Fruit fly (Drosophila melanogaster) whole organism, adult: Measurements from ENCODE around the gene CG14411.

Source experiments
- CG11617 ChIP-seq: fragments of 200-800 bp; sonication (Bioruptor generic); optimal IDR thresholded peaks from 2 replicates; lab custom pipeline; 2017; ENCODE audit warnings: mild to moderate bottlenecking, missing biosample characterization, missing genetic modification reagents, missing genetic modification characterization
- CG12768 ChIP-seq: fragments of 200-800 bp; sonication (Bioruptor generic); optimal IDR thresholded peaks from 2 replicates; lab custom pipeline; 2017; ENCODE audit warnings: missing biosample characterization, missing genetic modification characterization, mild to moderate bottlenecking, moderate library complexity, missing genetic modification reagents
- CG14711 ChIP-seq: fragments of 200-800 bp; sonication (Bioruptor generic); optimal IDR thresholded peaks from 2 replicates; lab custom pipeline; 2018; ENCODE audit warnings: missing biosample characterization, mild to moderate bottlenecking, missing genetic modification characterization, moderate library complexity
- CG1620 ChIP-seq: fragments of 200-800 bp; sonication (Bioruptor generic); optimal IDR thresholded peaks from 2 replicates; lab custom pipeline; 2016; ENCODE audit warnings: missing biosample characterization, missing genetic modification characterization
- CG33017 ChIP-seq: fragments of 200-800 bp; sonication (Bioruptor generic); optimal IDR thresholded peaks from 2 replicates; lab custom pipeline; 2018; ENCODE audit warnings: missing biosample characterization, mild to moderate bottlenecking, missing genetic modification characterization, moderate library complexity
- CG5204 ChIP-seq: fragments of 200-800 bp; sonication (Bioruptor generic); optimal IDR thresholded peaks from 2 replicates; lab custom pipeline; 2016; ENCODE audit warnings: missing biosample characterization, missing genetic modification characterization
- CG7045 ChIP-seq: fragments of 200-800 bp; sonication (Bioruptor generic); optimal IDR thresholded peaks from 2 replicates; lab custom pipeline; 2017; ENCODE audit warnings: missing biosample characterization, mild to moderate bottlenecking, missing genetic modification characterization
- CG7101 ChIP-seq: fragments of 200-800 bp; sonication (Bioruptor generic); optimal IDR thresholded peaks from 2 replicates; lab custom pipeline; 2018; ENCODE audit warnings: missing biosample characterization, mild to moderate bottlenecking, missing genetic modification characterization, moderate library complexity
- Clk ChIP-seq: fragments of 200-800 bp; sonication (Bioruptor generic); optimal IDR thresholded peaks from 2 replicates; lab custom pipeline; 2017; ENCODE audit warnings: missing biosample characterization, missing genetic modification characterization
- Crg-1 ChIP-seq: fragments of 200-800 bp; sonication (Bioruptor generic); optimal IDR thresholded peaks from 2 replicates; lab custom pipeline; 2016; ENCODE audit warnings: missing biosample characterization, missing genetic modification characterization
- Hr96 ChIP-seq: fragments of 200-800 bp; sonication (Bioruptor generic); optimal IDR thresholded peaks from 2 replicates; lab custom pipeline; 2016; ENCODE audit warnings: missing biosample characterization, missing genetic modification characterization
- Mnt ChIP-seq: fragments of 200-800 bp; sonication (Bioruptor generic); optimal IDR thresholded peaks from 2 replicates; lab custom pipeline; 2016; ENCODE audit warnings: missing biosample characterization, mild to moderate bottlenecking, missing genetic modification characterization
- bab1 ChIP-seq: fragments of 200-800 bp; sonication (Bioruptor generic); optimal IDR thresholded peaks from 3 replicates; lab custom pipeline; 2019; ENCODE audit warnings: missing biosample characterization, mild to moderate bottlenecking, missing genetic modification characterization, moderate library complexity
- cic ChIP-seq: fragments of 200-800 bp; sonication (Bioruptor generic); optimal IDR thresholded peaks from 2 replicates; lab custom pipeline; 2017; ENCODE audit warnings: missing biosample characterization, mild to moderate bottlenecking, missing genetic modification characterization, moderate library complexity
- cnc ChIP-seq, 2 experiments: fragments of >200 bp; optimal IDR thresholded peaks; 2 replicates each; lab custom pipeline; 2017
- kay ChIP-seq: fragments of 200-800 bp; sonication (Bioruptor generic); peaks from one replicate; lab custom pipeline; 2016; ENCODE audit warnings: missing biosample characterization, missing genetic modification characterization, borderline replicate concordance
- ovo ChIP-seq: fragments of 200-800 bp; sonication (Bioruptor generic); optimal IDR thresholded peaks from 2 replicates; lab custom pipeline; 2016; ENCODE audit warnings: missing biosample characterization, missing genetic modification characterization
- pad ChIP-seq: fragments of 200-800 bp; sonication (Bioruptor generic); optimal IDR thresholded peaks from 3 replicates; lab custom pipeline; 2017; ENCODE audit warnings: missing biosample characterization, missing genetic modification characterization, mild to moderate bottlenecking, moderate library complexity, missing genetic modification reagents
- tj ChIP-seq: fragments of 200-800 bp; sonication (Bioruptor generic); optimal IDR thresholded peaks from 3 replicates; lab custom pipeline; 2017; ENCODE audit warnings: missing biosample characterization, mild to moderate bottlenecking, missing genetic modification characterization, moderate library complexity
- toe ChIP-seq: fragments of 200-800 bp; sonication (Bioruptor generic); optimal IDR thresholded peaks from 2 replicates; lab custom pipeline; 2016; ENCODE audit warnings: missing biosample characterization, missing genetic modification characterization

Gene CG14411

DNA sequence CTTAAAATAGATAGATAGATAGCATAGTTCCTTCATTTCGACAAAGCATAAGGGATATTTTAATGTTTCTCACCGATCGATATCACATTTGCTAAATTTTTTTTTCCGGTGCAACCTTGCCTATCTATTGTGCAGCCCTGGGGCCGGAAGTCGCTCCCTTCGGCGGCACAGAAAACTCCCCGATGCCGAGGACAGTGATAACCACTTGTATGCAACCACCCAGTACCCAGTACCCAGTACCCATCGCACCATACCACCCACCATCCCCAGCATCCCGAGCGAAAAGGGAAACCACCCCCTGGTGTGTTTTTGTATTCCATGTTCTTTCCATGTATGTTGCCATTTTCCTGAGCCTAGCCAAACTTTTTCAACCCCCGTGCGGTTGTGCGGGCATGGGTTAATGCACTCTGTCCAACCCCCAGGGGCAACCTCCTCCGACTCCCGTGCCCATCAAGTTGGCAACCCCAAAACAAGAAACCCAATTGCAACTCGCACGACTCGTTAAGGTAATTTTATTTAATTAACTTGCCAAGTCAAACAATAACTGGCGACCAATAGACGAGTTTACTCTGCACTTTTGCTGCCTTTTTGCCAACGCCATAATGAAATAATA lies 9.6 kb downstream of the CG14411 start:
- TF ChIP-seq CG5204 (GFP tag; lab: Kevin White, UChicago) = no peak
- no peak for TF ChIP-seq cnc (optimal IDR thresholded peaks at IDR 0.05; lab: Kevin White, UChicago)
- no peak for TF ChIP-seq bab1 (GFP tag; lab: Kevin White, UChicago)

DNA sequence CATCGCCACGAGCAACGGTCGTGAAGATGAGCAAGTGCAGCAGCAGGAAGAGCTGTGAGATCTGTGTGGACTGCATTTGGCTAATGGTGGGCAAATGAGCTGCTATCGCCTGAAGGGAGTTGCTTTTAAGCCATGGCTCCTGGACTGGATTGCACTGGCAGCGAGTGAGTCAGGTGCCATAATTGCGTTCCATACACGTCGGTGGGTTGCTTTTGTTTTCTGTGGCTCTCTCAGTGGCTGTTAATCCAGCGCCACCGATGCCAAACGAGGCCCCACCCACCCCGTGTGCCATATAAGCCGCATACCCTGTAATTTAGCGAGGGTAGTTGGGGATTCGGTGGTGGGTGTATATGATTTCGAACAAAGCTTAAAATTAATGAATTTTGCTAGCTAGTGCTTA lies 12.2 kb downstream of the CG14411 start, which contains the start of gene CG12539:
Gene CG12539, minus strand, starts transcription at position 101 of the 400 bp plus-strand sequence.
- no peak for TF ChIP-seq CG11617 (GFP tag; lab: Kevin White, UChicago)
- TF ChIP-seq ovo (GFP tag; lab: Kevin White, UChicago) = no peak
- no peak for TF ChIP-seq bab1 (GFP tag; lab: Kevin White, UChicago)
- no peak for TF ChIP-seq CG14711 (tag; lab: Kevin White, UChicago)
- no peak for TF ChIP-seq Crg-1
- no peak for TF ChIP-seq toe (GFP tag; lab: Kevin White, UChicago)

DNA sequence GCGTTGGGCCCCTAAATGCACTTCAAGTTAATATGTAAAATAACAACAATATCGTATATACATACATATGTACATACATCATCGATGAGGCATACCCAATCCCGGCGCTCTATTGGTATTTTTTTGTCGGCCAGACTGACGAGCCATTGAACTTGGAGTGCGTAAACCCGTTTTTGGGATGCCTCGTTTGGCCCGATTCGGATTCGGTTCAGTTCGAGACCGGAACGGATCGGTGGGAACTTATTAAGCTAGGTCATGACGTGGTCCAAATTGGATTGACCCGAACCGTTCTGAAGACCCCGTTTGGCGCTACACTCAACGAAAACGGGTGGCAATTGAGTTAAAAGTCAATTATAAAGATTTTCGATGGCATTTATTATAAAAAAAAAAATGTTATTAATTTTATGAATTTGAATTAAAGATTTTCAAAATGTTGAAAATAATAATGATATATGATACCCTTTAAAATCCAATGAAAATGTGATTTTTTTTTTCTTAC lies 13.7 kb downstream of the CG14411 start:
- no peak for TF ChIP-seq CG11617 (GFP tag; lab: Kevin White, UChicago)
- TF ChIP-seq cnc (optimal IDR thresholded peaks at IDR 0.05; lab: Kevin White, UChicago) = no peak
- no peak for TF ChIP-seq tj (GFP tag; lab: Kevin White, UChicago)
- no peak for TF ChIP-seq CG1620 (GFP tag; lab: Kevin White, UChicago)
- TF ChIP-seq CG14711 (tag; lab: Kevin White, UChicago) = no peak
- no peak for TF ChIP-seq bab1 (GFP tag; lab: Kevin White, UChicago)
- no peak for TF ChIP-seq Crg-1
- no peak for TF ChIP-seq CG5204 (GFP tag; lab: Kevin White, UChicago)
- TF ChIP-seq cic (GFP tag; lab: Kevin White, UChicago) = no peak
- no peak for TF ChIP-seq CG7045
- TF ChIP-seq ovo (GFP tag; lab: Kevin White, UChicago) = no peak
- TF ChIP-seq Clk (GFP tag; lab: Kevin White, UChicago) = no peak
- TF ChIP-seq pad (GFP tag; lab: Kevin White, UChicago) = no peak
- no peak for TF ChIP-seq Hr96 (GFP tag; lab: Kevin White, UChicago)
- no peak for TF ChIP-seq toe (GFP tag; lab: Kevin White, UChicago)

DNA sequence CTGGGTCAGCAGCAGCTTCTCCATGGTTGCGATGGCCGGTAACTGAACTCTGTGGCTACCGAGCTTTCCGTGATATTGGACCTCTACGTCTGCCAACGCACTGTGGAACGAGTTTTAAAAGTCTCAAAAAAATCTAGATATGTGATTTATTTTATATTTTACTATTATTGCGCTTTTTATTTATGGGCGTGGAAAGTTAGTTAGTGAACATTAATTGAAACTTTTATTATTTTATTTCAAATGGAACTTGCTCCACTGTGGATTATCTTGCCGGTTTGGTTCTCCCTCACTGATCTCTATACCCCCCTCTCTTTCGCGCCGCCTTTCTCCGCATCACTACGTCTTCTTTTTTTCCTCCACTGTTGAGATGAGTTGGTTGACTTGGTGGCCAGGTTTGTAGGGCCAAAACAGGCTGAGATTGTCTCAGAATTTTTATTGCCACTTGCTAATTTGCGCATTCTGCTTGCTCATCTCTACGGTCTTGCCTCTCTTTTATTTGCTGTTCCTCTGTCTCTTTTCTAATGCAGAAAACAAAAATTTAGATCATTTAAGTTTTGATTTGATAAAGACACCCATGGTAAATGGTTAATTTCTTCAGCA lies 16.4 kb downstream of the CG14411 start, which contains the start of gene CG9522:
Gene CG9522, minus strand, starts transcription at position 54 of the 600 bp plus-strand sequence.
- TF ChIP-seq CG5204 (GFP tag; lab: Kevin White, UChicago) = no peak
- TF ChIP-seq toe (GFP tag; lab: Kevin White, UChicago) = no peak
- no peak for TF ChIP-seq CG12768 (GFP tag; lab: Kevin White, UChicago)
- no peak for TF ChIP-seq CG14711 (tag; lab: Kevin White, UChicago)
- no peak for TF ChIP-seq CG33017 (tag; lab: Kevin White, UChicago)
- no peak for TF ChIP-seq Crg-1
- no peak for TF ChIP-seq Hr96 (GFP tag; lab: Kevin White, UChicago)
- no peak for TF ChIP-seq Mnt (GFP tag; lab: Kevin White, UChicago)
- TF ChIP-seq cic (GFP tag; lab: Kevin White, UChicago) = no peak
- no peak for TF ChIP-seq Clk (GFP tag; lab: Kevin White, UChicago)
- no peak for TF ChIP-seq kay (GFP tag; lab: Kevin White, UChicago)
- no peak for TF ChIP-seq CG7101 (tag; lab: Kevin White, UChicago)
- no peak for TF ChIP-seq CG11617 (GFP tag; lab: Kevin White, UChicago)
- TF ChIP-seq tj (GFP tag; lab: Kevin White, UChicago) = no peak
- no peak for TF ChIP-seq bab1 (GFP tag; lab: Kevin White, UChicago)
- TF ChIP-seq pad (GFP tag; lab: Kevin White, UChicago) = no peak

DNA sequence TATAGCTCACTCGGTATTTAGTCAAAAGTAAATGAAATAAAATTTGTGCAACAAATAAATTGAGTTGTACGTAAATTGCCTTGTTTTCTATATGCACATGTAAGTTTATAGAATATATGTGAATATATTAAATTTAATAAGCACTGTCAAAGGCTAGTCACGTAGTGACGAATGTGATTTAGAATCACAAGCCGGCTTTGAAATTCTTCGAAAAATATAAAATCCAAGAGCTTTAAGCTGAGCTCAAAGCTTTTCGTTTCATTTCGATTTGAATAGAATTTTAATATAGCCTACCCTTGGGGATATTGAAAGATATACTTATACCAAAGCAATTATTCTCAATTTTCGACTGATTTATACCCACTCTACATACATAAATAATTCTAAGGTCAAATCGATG lies 17.6 kb downstream of the CG14411 start:
- TF ChIP-seq ovo (GFP tag; lab: Kevin White, UChicago) = no peak
- peak; percentile 81 for TF ChIP-seq kay (GFP tag; lab: Kevin White, UChicago)

DNA sequence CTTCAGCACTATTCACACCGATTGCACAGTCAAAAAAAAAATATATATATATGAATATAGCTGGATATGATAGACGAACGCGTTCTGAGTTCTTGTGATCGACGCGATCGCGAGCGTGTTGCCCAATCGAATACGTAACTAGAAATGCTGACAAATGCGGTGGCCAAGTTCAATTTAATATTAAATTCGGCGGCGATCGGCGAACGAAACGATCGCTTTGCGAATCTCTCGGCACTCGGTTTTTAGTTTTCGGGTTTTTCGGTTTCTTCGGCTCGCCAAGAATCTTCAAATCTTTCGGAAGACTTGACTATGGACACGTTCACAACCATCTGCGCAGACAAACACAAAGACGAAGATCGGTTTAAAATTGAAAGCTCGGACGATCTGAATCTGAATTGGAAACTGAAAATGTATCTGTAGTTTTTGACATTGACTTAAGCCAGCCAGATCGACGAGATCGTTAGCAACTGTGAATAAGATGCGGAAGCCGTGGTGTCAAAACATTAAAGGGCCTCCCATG lies 20.8 kb downstream of the CG14411 start, which contains the start of gene CG9521:
Gene CG9521, minus strand, starts transcription at position 117 of the 520 bp plus-strand sequence.
- TF ChIP-seq tj (GFP tag; lab: Kevin White, UChicago) = no peak
- no peak for TF ChIP-seq Mnt (GFP tag; lab: Kevin White, UChicago)
- no peak for TF ChIP-seq CG5204 (GFP tag; lab: Kevin White, UChicago)
- TF ChIP-seq CG1620 (GFP tag; lab: Kevin White, UChicago) = no peak
- no peak for TF ChIP-seq Hr96 (GFP tag; lab: Kevin White, UChicago)
- no peak for TF ChIP-seq CG7101 (tag; lab: Kevin White, UChicago)
- TF ChIP-seq toe (GFP tag; lab: Kevin White, UChicago) = no peak
